Worm (Caenorhabditis elegans): ENCODE data around the gene vab-2.

The vab-2 gene

DNA sequence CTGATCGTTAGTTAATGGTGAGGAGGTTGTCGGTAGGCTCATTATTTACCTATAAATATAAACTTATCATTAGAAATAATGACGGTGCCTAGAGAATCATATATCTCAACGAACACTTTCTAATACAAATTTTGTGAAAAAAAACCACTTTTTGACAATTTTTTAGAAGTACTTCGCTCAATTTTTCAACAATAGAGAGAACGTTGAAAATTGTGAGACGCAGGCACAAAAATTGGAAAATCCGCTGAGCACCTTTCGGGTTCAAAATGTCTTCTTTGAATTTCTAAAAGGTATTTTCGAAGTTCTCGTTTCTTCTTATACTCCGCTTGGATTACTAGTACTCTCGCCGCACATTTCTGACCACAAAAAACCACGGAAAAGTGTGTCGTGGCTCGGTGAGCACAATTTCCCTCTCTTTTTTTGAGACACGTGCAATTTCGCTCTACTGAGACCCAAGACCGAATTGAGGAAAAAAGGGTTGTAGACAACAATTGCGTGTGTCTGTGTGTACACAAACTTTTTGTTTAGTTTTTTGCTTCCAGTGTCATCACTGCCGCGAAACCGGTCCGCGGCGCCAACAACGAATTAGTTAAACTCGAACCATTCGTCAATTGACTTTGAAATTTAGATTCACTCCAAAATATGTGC, 25.7 kb downstream of the vab-2 start, which contains the start of gene nape-1 (continued):
- TF ChIP-seq snpc-4 (tag; optimal IDR thresholded peaks at IDR 0.05) (no peak), unc-30 (tag; optimal IDR thresholded peaks at IDR 0.05) (no peak), C04F5.9 (tag; optimal IDR thresholded peaks at IDR 0.05) (no peak), nhr-84 (tag; optimal IDR thresholded peaks at IDR 0.05) (no peak), lir-3 (tag; optimal IDR thresholded peaks at IDR 0.05; ENCODE audit: poor library complexity) (no peak), nhr-20 (tag; optimal IDR thresholded peaks at IDR 0.05) (peak; percentile 18), aly-2 (tag; optimal IDR thresholded peaks at IDR 0.05) (no peak), nhr-11 (tag; optimal IDR thresholded peaks at IDR 0.05) (no peak), ztf-4 (tag; optimal IDR thresholded peaks at IDR 0.05) (no peak), grh-1 (GFP tag; IDR thresholded peaks at IDR 0.05) (peak; percentile 41; the same call in 1 of the 2 replicates), hpl-2 (GFP tag; optimal IDR thresholded peaks at IDR 0.05) (no peak), ztf-11 (tag; optimal IDR thresholded peaks at IDR 0.05) (no peak), C16A3.4 (tag; optimal IDR thresholded peaks at IDR 0.05) (no peak), lin-13 (GFP tag; optimal IDR thresholded peaks at IDR 0.05) (no peak)

DNA sequence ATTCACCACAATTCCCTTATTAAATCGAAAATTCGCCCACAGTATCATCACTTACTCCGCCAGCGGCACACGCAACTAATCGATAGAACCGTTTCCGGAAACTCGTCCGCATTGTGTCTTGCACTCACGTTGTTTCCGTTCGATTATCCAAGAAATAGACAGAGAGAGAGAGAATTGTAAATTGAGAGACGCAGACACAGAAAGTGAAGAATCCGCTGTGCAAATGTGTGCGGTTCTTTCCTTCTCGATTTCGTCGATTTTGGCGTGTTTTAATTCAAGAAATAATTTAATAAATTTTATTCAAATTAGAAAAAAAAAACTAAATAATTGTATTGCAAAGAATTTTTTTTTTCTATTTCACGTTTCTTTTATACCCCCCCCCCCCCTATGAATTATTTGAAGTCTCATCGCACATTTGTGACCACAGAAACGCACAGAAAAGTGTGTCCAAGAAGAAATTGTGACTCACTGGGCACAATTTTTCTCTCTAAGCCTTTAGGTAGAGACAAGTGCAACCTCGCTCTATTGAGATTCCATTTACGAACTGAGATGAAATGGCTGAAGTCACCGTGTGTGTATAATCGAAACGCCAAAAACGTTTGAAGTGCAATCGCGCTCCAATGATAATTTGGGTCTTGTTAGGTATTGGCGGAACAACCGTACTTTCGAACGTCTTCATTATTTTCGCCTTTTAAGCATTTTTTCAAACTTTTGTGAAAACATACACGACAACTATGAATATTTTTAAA, 27.8 kb downstream of the vab-2 start, which contains the start of gene nape-2:
Gene nape-2, minus strand, starts transcription at position 271 of the 749 bp plus-strand sequence.
- TF ChIP-seq hpl-2 (GFP tag; optimal IDR thresholded peaks at IDR 0.05): no peak
- no peak for TF ChIP-seq hlh-4 (tag; optimal IDR thresholded peaks at IDR 0.05)
- TF ChIP-seq lin-15B (tag; optimal IDR thresholded peaks at IDR 0.05): peak; percentile 45
- peak; percentile 30 for TF ChIP-seq rnt-1 (tag; optimal IDR thresholded peaks at IDR 0.05)
- TF ChIP-seq pqm-1 (tag; optimal IDR thresholded peaks at IDR 0.05): no peak
- TF ChIP-seq alr-1 (tag; optimal IDR thresholded peaks at IDR 0.05; ENCODE audit: borderline replicate concordance): peak; percentile 60
- no peak for TF ChIP-seq nhr-19 (GFP tag; conservative IDR thresholded peaks at IDR 0.05)
- TF ChIP-seq elt-3 (tag; optimal IDR thresholded peaks at IDR 0.05): no peak
- TF ChIP-seq zag-1 (tag; optimal IDR thresholded peaks at IDR 0.05): no peak
- no peak for TF ChIP-seq ceh-88 (GFP tag; IDR thresholded peaks at IDR 0.05)
- TF ChIP-seq C04F5.9 (tag; optimal IDR thresholded peaks at IDR 0.05): no peak
- peak; percentile 37 for TF ChIP-seq snpc-4 (tag; optimal IDR thresholded peaks at IDR 0.05)
- TF ChIP-seq efl-1 (optimal IDR thresholded peaks at IDR 0.05): no peak
- peak in 1 of 2 experiments; percentile 91 for TF ChIP-seq efl-1 (GFP tag; optimal IDR thresholded peaks at IDR 0.05 in 1 of 2)
- peak; percentile 16 for TF ChIP-seq nhr-77 (tag; optimal IDR thresholded peaks at IDR 0.05)
- no peak for TF ChIP-seq ceh-90 (tag; optimal IDR thresholded peaks at IDR 0.05)
- no peak for TF ChIP-seq nhr-76 (tag; optimal IDR thresholded peaks at IDR 0.05)
- TF ChIP-seq grh-1 (GFP tag; IDR thresholded peaks at IDR 0.05): no peak
- peak in 1 of 3 experiments; percentile 22 for TF ChIP-seq dpl-1 (GFP tag; optimal IDR thresholded peaks at IDR 0.05)
- TF ChIP-seq nhr-85 (tag): no peak
- peak; percentile 70 for TF ChIP-seq lin-14 (GFP tag; optimal IDR thresholded peaks at IDR 0.05)
- peak; percentile 6 for TF ChIP-seq nhr-47 (tag; optimal IDR thresholded peaks at IDR 0.05)
- TF ChIP-seq fos-1 (tag; optimal IDR thresholded peaks at IDR 0.05): no peak
- peak in 1 of 2 experiments; percentile 32 for TF ChIP-seq lsy-2 (tag; optimal IDR thresholded peaks at IDR 0.05)
- TF ChIP-seq nhr-237 (tag; optimal IDR thresholded peaks at IDR 0.05): no peak
- TF ChIP-seq ets-5 (GFP tag; IDR thresholded peaks at IDR 0.05): no peak
- TF ChIP-seq nhr-12 (tag; optimal IDR thresholded peaks at IDR 0.05): no peak
- TF ChIP-seq skn-1 (tag; optimal IDR thresholded peaks at IDR 0.05): no peak
- TF ChIP-seq unc-62 (GFP tag; optimal IDR thresholded peaks at IDR 0.05): no peak
- no peak for TF ChIP-seq nhr-90 (tag; optimal IDR thresholded peaks at IDR 0.05; ENCODE audit: poor library complexity)
- TF ChIP-seq ama-1 (optimal IDR thresholded peaks at IDR 0.05): no peak
- no peak for TF ChIP-seq isw-1 (GFP tag; IDR thresholded peaks at IDR 0.05)
- peak; percentile 5 for TF ChIP-seq blmp-1 (tag; optimal IDR thresholded peaks at IDR 0.05)
- no peak for TF ChIP-seq sup-37 (GFP tag; optimal IDR thresholded peaks at IDR 0.05)
- no peak for TF ChIP-seq ztf-4 (tag; optimal IDR thresholded peaks at IDR 0.05)
- TF ChIP-seq mef-2 (tag; optimal IDR thresholded peaks at IDR 0.05): no peak
- TF ChIP-seq lin-35 (GFP tag; optimal IDR thresholded peaks at IDR 0.05): peak in 1 of 2 experiments; percentile 32
- TF ChIP-seq sptf-1 (tag; optimal IDR thresholded peaks at IDR 0.05): no peak
- no peak for TF ChIP-seq vab-15 (tag; optimal IDR thresholded peaks at IDR 0.05)

All from whole organism, L1 larva.